Worm (Caenorhabditis elegans) whole organism, L4 larva: ENCODE measurements around the gene C05E11.2.

Source experiments
- D1046.2 ChIP-seq: fragments of 200-800 bp; sonication (Bioruptor generic); IDR thresholded peaks from 2 replicates; pipeline ENCODE4 v1.3.6; 2022; ENCODE audit warnings: missing genetic modification characterization, missing compliant biosample characterization
- F44E2.7 ChIP-seq: fragments of 200-800 bp; sonication (Bioruptor generic); IDR thresholded peaks from 2 replicates; pipeline ENCODE4 v2.1.2; 2022; ENCODE audit warnings: missing genetic modification characterization, missing compliant biosample characterization
- F49E8.2 ChIP-seq: sonication (generic microtip); optimal IDR thresholded peaks from 2 replicates; lab custom pipeline; 2016; ENCODE audit warnings: missing compliant biosample characterization, mild to moderate bottlenecking, missing genetic modification characterization, borderline replicate concordance
- R02D3.7 ChIP-seq: fragments of 150-350 bp; sonication (generic microtip); optimal IDR thresholded peaks from 3 replicates; lab custom pipeline; 2014; ENCODE audit warnings: missing biosample characterization, missing genetic modification characterization
- aha-1 ChIP-seq: fragments of 150-350 bp; peaks from one replicate; lab custom pipeline; 2014; ENCODE audit warnings: missing biosample characterization, missing genetic modification characterization
- ceh-28 ChIP-seq: fragments of 150-350 bp; optimal IDR thresholded peaks from 2 replicates; lab custom pipeline; 2014; ENCODE audit warnings: missing biosample characterization, missing genetic modification reagents, missing genetic modification characterization
- ceh-44 ChIP-seq: fragments of 200-800 bp; sonication (Bioruptor generic); IDR thresholded peaks from 2 replicates; pipeline ENCODE4 v1.3.6; 2022; ENCODE audit warnings: missing genetic modification reagents, missing genetic modification characterization, missing compliant biosample characterization
- ceh-82 ChIP-seq: sonication (generic microtip); optimal IDR thresholded peaks from 2 replicates; lab custom pipeline; 2017; ENCODE audit warnings: missing biosample characterization, missing genetic modification characterization
- daf-19 ChIP-seq: fragments of 200-800 bp; sonication (Bioruptor generic); conservative IDR thresholded peaks from 2 replicates; pipeline ENCODE4 v1.3.6; 2022; ENCODE audit warnings: missing genetic modification characterization, missing compliant biosample characterization
- egl-43 ChIP-seq: fragments of 200-800 bp; sonication (Bioruptor generic); IDR thresholded peaks from 2 replicates; pipeline ENCODE4 v1.3.6; 2022; ENCODE audit warnings: missing genetic modification reagents, missing genetic modification characterization, missing compliant biosample characterization
- gei-8 ChIP-seq: fragments of 200-800 bp; sonication (Bioruptor generic); optimal IDR thresholded peaks from 2 replicates; lab custom pipeline; 2018; ENCODE audit warnings: mild to moderate bottlenecking, missing genetic modification characterization, missing compliant biosample characterization
- hlh-11 ChIP-seq: fragments of 200-800 bp; sonication (Bioruptor generic); optimal IDR thresholded peaks from 2 replicates; lab custom pipeline; 2018; ENCODE audit warnings: mild to moderate bottlenecking, missing genetic modification characterization, missing compliant biosample characterization
- hlh-30 ChIP-seq: sonication (generic microtip); optimal IDR thresholded peaks from 2 replicates; lab custom pipeline; 2017; ENCODE audit warnings: antibody characterized with exemption, mild to moderate bottlenecking, missing genetic modification characterization, missing compliant biosample characterization; ENCODE audit not compliant: insufficient read depth
- hmg-1.1 ChIP-seq: fragments of 200-800 bp; sonication (Bioruptor generic); IDR thresholded peaks from 2 replicates; pipeline ENCODE4 v1.3.6; 2022; ENCODE audit warnings: missing genetic modification reagents, missing genetic modification characterization, missing compliant biosample characterization
- lin-1 ChIP-seq: fragments of 200-800 bp; sonication (Bioruptor generic); IDR thresholded peaks from 2 replicates; pipeline ENCODE4 v1.3.6; 2022; ENCODE audit warnings: missing genetic modification reagents, missing genetic modification characterization, missing compliant biosample characterization
- lir-3 ChIP-seq: sonication (generic microtip); optimal IDR thresholded peaks from 2 replicates; lab custom pipeline; 2016; ENCODE audit warnings: mild to moderate bottlenecking, missing genetic modification characterization, missing compliant biosample characterization
- mdt-29 ChIP-seq: fragments of 200-800 bp; sonication (Bioruptor generic); IDR thresholded peaks from 2 replicates; pipeline ENCODE4 v1.3.6; 2022; ENCODE audit warnings: missing genetic modification reagents, missing genetic modification characterization, missing compliant biosample characterization
- mxl-3 ChIP-seq: fragments of 200-800 bp; sonication (Bioruptor generic); optimal IDR thresholded peaks from 2 replicates; lab custom pipeline; 2018; ENCODE audit warnings: mild to moderate bottlenecking, missing genetic modification characterization, missing compliant biosample characterization
- nhr-237 ChIP-seq: sonication (generic microtip); optimal IDR thresholded peaks from 2 replicates; lab custom pipeline; 2017; ENCODE audit warnings: missing biosample characterization, missing genetic modification characterization
- nhr-28 ChIP-seq: fragments of 150-350 bp; optimal IDR thresholded peaks from 2 replicates; lab custom pipeline; 2014; ENCODE audit warnings: missing biosample characterization, missing genetic modification characterization
- nhr-41 ChIP-seq: fragments of 200-800 bp; sonication (Bioruptor generic); IDR thresholded peaks from 2 replicates; pipeline ENCODE4 v1.3.6; 2022; ENCODE audit warnings: missing genetic modification reagents, missing genetic modification characterization, missing compliant biosample characterization
- nhr-48 ChIP-seq: sonication (generic microtip); optimal IDR thresholded peaks from 2 replicates; lab custom pipeline; 2016; ENCODE audit warnings: mild to moderate bottlenecking, missing genetic modification characterization, missing compliant biosample characterization
- nhr-77 ChIP-seq: fragments of 150-350 bp; optimal IDR thresholded peaks from 2 replicates; lab custom pipeline; 2014; ENCODE audit warnings: missing biosample characterization, missing genetic modification characterization
- pha-4 ChIP-seq, 2 experiments: fragments of 150-350 bp in 1 of 2; fragments of 200-800 bp in 1 of 2; sonication (Bioruptor generic) in 1 of 2; IDR thresholded peaks in 1 of 2; optimal IDR thresholded peaks in 1 of 2; 2 replicates each; pipeline versions ENCODE4 v1.3.6 to Lab custom; 2014 to 2022; ENCODE audit warnings: missing genetic modification characterization in 2 of 2, missing genetic modification reagents in 2 of 2, missing biosample characterization in 1 of 2, missing compliant biosample characterization in 1 of 2
- pqm-1 ChIP-seq: sonication (generic microtip); optimal IDR thresholded peaks from 2 replicates; lab custom pipeline; 2017; ENCODE audit warnings: missing biosample characterization, missing genetic modification characterization
- set-16 ChIP-seq: fragments of 200-800 bp; sonication (Bioruptor generic); IDR thresholded peaks from 2 replicates; pipeline ENCODE4 v1.3.6; 2022; ENCODE audit warnings: missing genetic modification reagents, missing genetic modification characterization, missing compliant biosample characterization
- unc-130 ChIP-seq: sonication (generic microtip); optimal IDR thresholded peaks from 2 replicates; lab custom pipeline; 2016; ENCODE audit warnings: missing genetic modification reagents, missing genetic modification characterization, missing compliant biosample characterization
- vab-7 ChIP-seq: fragments of 200-800 bp; sonication (Bioruptor generic); IDR thresholded peaks from 2 replicates; pipeline ENCODE4 v1.3.6; 2022; ENCODE audit warnings: missing genetic modification reagents, missing genetic modification characterization, missing compliant biosample characterization
- zag-1 ChIP-seq: fragments of 150-350 bp; optimal IDR thresholded peaks from 2 replicates; lab custom pipeline; 2014; ENCODE audit warnings: missing biosample characterization, missing genetic modification characterization
- zfp-2 ChIP-seq: sonication (generic microtip); optimal IDR thresholded peaks from 2 replicates; lab custom pipeline; 2016; ENCODE audit warnings: mild to moderate bottlenecking, missing genetic modification characterization, missing compliant biosample characterization
- zip-11 ChIP-seq: fragments of 200-800 bp; sonication (Bioruptor generic); IDR thresholded peaks from 2 replicates; pipeline ENCODE4 v1.3.6; 2022; ENCODE audit warnings: missing genetic modification characterization, missing compliant biosample characterization
- zip-2 ChIP-seq: fragments of 150-350 bp; optimal IDR thresholded peaks from 2 replicates; lab custom pipeline; 2014; ENCODE audit warnings: missing biosample characterization, missing genetic modification characterization

The C05E11.2 gene

ce11 chrX:4549853-4550596 lies 36.7 kb upstream of the C05E11.2 start, which contains the start of gene C07A12.18:
Gene C07A12.18 (minus strand): TSS chrX:4549903.
- no peak for TF ChIP-seq R02D3.7 (tag; lab: Kevin White, UChicago)
- TF ChIP-seq aha-1 (tag; lab: Kevin White, UChicago), result peak; percentile 77
- TF ChIP-seq hlh-30 (tag; lab: Kevin White, UChicago), result peak; percentile 26
- no peak for TF ChIP-seq pqm-1 (tag; lab: Kevin White, UChicago)
- TF ChIP-seq F49E8.2 (tag; lab: Kevin White, UChicago), result no peak
- TF ChIP-seq nhr-28 (tag; lab: Kevin White, UChicago), result peak; percentile 6
- no peak for TF ChIP-seq vab-7 (GFP tag; lab: Robert Waterston, UW)

ce11 chrX:4550987-4551386 lies 35.7 kb upstream of the C05E11.2 start:
- TF ChIP-seq zip-2 (tag; lab: Kevin White, UChicago) (no peak), hmg-1.1 (GFP tag; lab: Robert Waterston, UW) (no peak), nhr-41 (GFP tag; lab: Robert Waterston, UW) (no peak), zag-1 (no peak), mdt-29 (no peak), nhr-28 (tag; lab: Kevin White, UChicago) (peak; percentile 29), ceh-82 (tag; lab: Kevin White, UChicago) (no peak), pha-4 (GFP tag; IDR thresholded peaks at IDR 0.05; lab: Robert Waterston, UW) (no peak), pha-4 (tag; optimal IDR thresholded peaks at IDR 0.05; lab: Kevin White, UChicago) (no peak), lir-3 (no peak), lin-1 (GFP tag; lab: Robert Waterston, UW) (no peak), gei-8 (GFP tag; lab: Kevin White, UChicago) (no peak), unc-130 (GFP tag; lab: Kevin White, UChicago) (no peak), nhr-77 (no peak), egl-43 (GFP tag; lab: Robert Waterston, UW) (peak; percentile 57; the same call in 1 of the 2 replicates), zip-11 (GFP tag; lab: Robert Waterston, UW) (no peak), nhr-48 (tag; lab: Kevin White, UChicago) (no peak), ceh-28 (tag; lab: Kevin White, UChicago) (no peak), hlh-30 (tag; lab: Kevin White, UChicago) (peak; percentile 19), zfp-2 (tag; lab: Kevin White, UChicago) (no peak), ceh-44 (GFP tag; lab: Robert Waterston, UW) (no peak), nhr-237 (tag; lab: Kevin White, UChicago) (no peak), hlh-11 (peak; percentile 26), F49E8.2 (tag; lab: Kevin White, UChicago) (no peak), mxl-3 (GFP tag; lab: Kevin White, UChicago) (peak; percentile 13), daf-19 (no peak), set-16 (GFP tag; lab: Robert Waterston, UW) (peak; percentile 47)

- 0 out of 2 replicates have a peak, but pooled peaks have one; percentile 13 for TF ChIP-seq F44E2.7 (GFP tag; lab: Robert Waterston, UW)
- TF ChIP-seq D1046.2 (GFP tag; lab: Robert Waterston, UW), result no peak
- TF ChIP-seq, all 104 proteins: peak for 1
These were observed 33.7 kb upstream of the C05E11.2 start for ce11 chrX:4553033-4553432.

ce11 chrX:4553491-4553890 lies 33.2 kb upstream of the C05E11.2 start:
- peak; percentile 5 for TF ChIP-seq nhr-28 (tag; lab: Kevin White, UChicago)
- TF ChIP-seq F49E8.2 (tag; lab: Kevin White, UChicago), result no peak
- no peak for TF ChIP-seq vab-7 (GFP tag; lab: Robert Waterston, UW)
- TF ChIP-seq, all 104 proteins: peak for 1
